Worm (Caenorhabditis elegans): Measurements from ENCODE around the gene Y56A3A.16.

- no peak for TF ChIP-seq pha-4 (GFP tag; IDR thresholded peaks at IDR 0.05)
- TF ChIP-seq pha-4 (tag; optimal IDR thresholded peaks at IDR 0.05): no peak
- no peak for TF ChIP-seq mxl-3 (GFP tag; optimal IDR thresholded peaks at IDR 0.05)
- TF ChIP-seq jun-1 (tag; optimal IDR thresholded peaks at IDR 0.05): no peak
- 0 out of 2 replicates have a peak, but pooled peaks have one; percentile 7 for TF ChIP-seq mdt-29 (GFP tag; IDR thresholded peaks at IDR 0.05)
- TF ChIP-seq R02D3.7 (tag; optimal IDR thresholded peaks at IDR 0.05): no peak
- no peak for TF ChIP-seq hlh-30 (tag; optimal IDR thresholded peaks at IDR 0.05; ENCODE audit: insufficient read depth)
- TF ChIP-seq ctbp-1 (GFP tag; IDR thresholded peaks at IDR 0.05): 0 out of 2 replicates have a peak, but pooled peaks have one; percentile 21
Observed at ce11 chrIII:11935948-11936280, 21.8 kb upstream of the Y56A3A.16 start.

Measured in whole organism, L4 larva.